Worm (Caenorhabditis elegans) whole organism, L2 larva: Measurements from ENCODE around the gene bli-2.
A peak's percentile ranks its signal among the peaks of the same experiment; 100 is the strongest.

Source experiments
- C34F6.9 ChIP-seq: fragments of 150-350 bp; optimal IDR thresholded peaks from 2 replicates; lab custom pipeline; 2014; ENCODE audit warnings: missing biosample characterization, missing genetic modification characterization
- F13H6.1 ChIP-seq: sonication (generic microtip); optimal IDR thresholded peaks from 2 replicates; lab custom pipeline; 2016; ENCODE audit warnings: missing genetic modification characterization, missing compliant biosample characterization
- R02D3.7 ChIP-seq: fragments of 150-350 bp; optimal IDR thresholded peaks from 2 replicates; lab custom pipeline; 2014; ENCODE audit warnings: missing biosample characterization, missing genetic modification characterization
- Y55F3AM.14 ChIP-seq: fragments of 200-800 bp; sonication (Bioruptor generic); optimal IDR thresholded peaks from 2 replicates; lab custom pipeline; 2018; ENCODE audit warnings: mild to moderate bottlenecking, missing genetic modification characterization, missing compliant biosample characterization
- ZK546.5 ChIP-seq: sonication (generic microtip); optimal IDR thresholded peaks from 2 replicates; lab custom pipeline; 2017; ENCODE audit warnings: missing biosample characterization, missing genetic modification characterization
- alr-1 ChIP-seq: fragments of 150-350 bp; optimal IDR thresholded peaks from 2 replicates; lab custom pipeline; 2014; ENCODE audit warnings: missing biosample characterization, missing genetic modification characterization
- aly-2 ChIP-seq: fragments of 150-350 bp; optimal IDR thresholded peaks from 2 replicates; lab custom pipeline; 2014; ENCODE audit warnings: missing biosample characterization, missing genetic modification characterization
- ama-1 ChIP-seq: fragments of 150-350 bp; optimal IDR thresholded peaks from 2 replicates; lab custom pipeline; 2018; ENCODE audit warnings: inconsistent platforms
- blmp-1 ChIP-seq: sonication (generic microtip); optimal IDR thresholded peaks from 2 replicates; lab custom pipeline; 2017; ENCODE audit warnings: missing genetic modification characterization, mild to moderate bottlenecking, missing compliant biosample characterization, antibody characterized with exemption, moderate library complexity; ENCODE audit not compliant: insufficient read depth
- ceh-16 ChIP-seq: fragments of 150-350 bp; optimal IDR thresholded peaks from 2 replicates; lab custom pipeline; 2014; ENCODE audit warnings: missing biosample characterization, missing genetic modification characterization
- ceh-82 ChIP-seq: fragments of 150-350 bp; optimal IDR thresholded peaks from 2 replicates; lab custom pipeline; 2014; ENCODE audit warnings: missing biosample characterization, missing genetic modification characterization
- crh-2 ChIP-seq: sonication (generic microtip); optimal IDR thresholded peaks from 2 replicates; lab custom pipeline; 2017; ENCODE audit warnings: missing biosample characterization, missing genetic modification characterization
- dmd-4 ChIP-seq: sonication (generic microtip); optimal IDR thresholded peaks from 2 replicates; lab custom pipeline; 2017; ENCODE audit warnings: missing biosample characterization, missing genetic modification characterization
- egl-27 ChIP-seq: sonication (generic microtip); optimal IDR thresholded peaks from 3 replicates; lab custom pipeline; 2017; ENCODE audit warnings: missing biosample characterization, missing genetic modification reagents, missing genetic modification characterization
- elt-1 ChIP-seq: fragments of 150-350 bp; optimal IDR thresholded peaks from 2 replicates; lab custom pipeline; 2014; ENCODE audit warnings: missing biosample characterization, missing genetic modification characterization
- elt-3 ChIP-seq: sonication (generic microtip); optimal IDR thresholded peaks from 2 replicates; lab custom pipeline; 2017; ENCODE audit warnings: missing biosample characterization, missing genetic modification characterization
- fos-1 ChIP-seq: fragments of 150-350 bp; optimal IDR thresholded peaks from 2 replicates; lab custom pipeline; 2014; ENCODE audit warnings: missing biosample characterization, missing genetic modification characterization
- gmeb-1 ChIP-seq: fragments of 150-350 bp; optimal IDR thresholded peaks from 2 replicates; lab custom pipeline; 2014; ENCODE audit warnings: missing biosample characterization, missing genetic modification characterization
- lin-11 ChIP-seq: fragments of 150-350 bp; sonication (generic microtip); optimal IDR thresholded peaks from 2 replicates; lab custom pipeline; 2014; ENCODE audit warnings: missing biosample characterization, missing genetic modification characterization, inconsistent platforms, mixed read lengths
- lin-13 ChIP-seq: fragments of 150-350 bp; optimal IDR thresholded peaks from 2 replicates; lab custom pipeline; 2014; ENCODE audit warnings: missing biosample characterization, missing genetic modification reagents, missing genetic modification characterization
- lin-39 ChIP-seq: fragments of 150-350 bp; optimal IDR thresholded peaks from 2 replicates; lab custom pipeline; 2014; ENCODE audit warnings: missing biosample characterization, missing genetic modification reagents, missing genetic modification characterization
- lsy-2 ChIP-seq, 2 experiments: fragments of 150-350 bp in 1 of 2; sonication (generic microtip) in 1 of 2; optimal IDR thresholded peaks; 2 replicates each; lab custom pipeline; 2014 to 2017; ENCODE audit warnings: missing biosample characterization in 2 of 2, missing genetic modification characterization in 2 of 2
- mab-5 ChIP-seq: fragments of 150-350 bp; optimal IDR thresholded peaks from 2 replicates; lab custom pipeline; 2014; ENCODE audit warnings: missing biosample characterization, missing genetic modification characterization
- mbf-1 ChIP-seq: sonication (generic microtip); optimal IDR thresholded peaks from 2 replicates; lab custom pipeline; 2017; ENCODE audit warnings: missing biosample characterization, missing genetic modification characterization
- mdl-1 ChIP-seq, 2 experiments: fragments of 150-350 bp in 1 of 2; sonication (generic microtip) in 1 of 2; optimal IDR thresholded peaks; 2 replicates each; lab custom pipeline; 2017; ENCODE audit warnings: missing biosample characterization in 2 of 2, missing genetic modification characterization in 2 of 2
- nhr-10 ChIP-seq: sonication (generic microtip); optimal IDR thresholded peaks from 2 replicates; lab custom pipeline; 2017; ENCODE audit warnings: missing biosample characterization, missing genetic modification characterization
- nhr-11 ChIP-seq: fragments of 150-350 bp; optimal IDR thresholded peaks from 2 replicates; lab custom pipeline; 2014; ENCODE audit warnings: missing biosample characterization, missing genetic modification characterization
- nhr-12 ChIP-seq: fragments of 150-350 bp; optimal IDR thresholded peaks from 2 replicates; lab custom pipeline; 2014; ENCODE audit warnings: missing biosample characterization, missing genetic modification characterization
- nhr-129 ChIP-seq: fragments of 150-350 bp; optimal IDR thresholded peaks from 2 replicates; lab custom pipeline; 2014; ENCODE audit warnings: missing biosample characterization, missing genetic modification characterization
- nhr-21 ChIP-seq: fragments of 150-350 bp; optimal IDR thresholded peaks from 2 replicates; lab custom pipeline; 2014; ENCODE audit warnings: missing biosample characterization, missing genetic modification characterization
- nhr-23 ChIP-seq: fragments of 150-350 bp; optimal IDR thresholded peaks from 2 replicates; lab custom pipeline; 2014; ENCODE audit warnings: missing biosample characterization, missing genetic modification reagents, missing genetic modification characterization
- nhr-237 ChIP-seq: fragments of 150-350 bp; optimal IDR thresholded peaks from 2 replicates; lab custom pipeline; 2014; ENCODE audit warnings: missing biosample characterization, missing genetic modification characterization
- nhr-25 ChIP-seq: fragments of 150-350 bp; sonication (generic microtip); optimal IDR thresholded peaks from 3 replicates; lab custom pipeline; 2014; ENCODE audit warnings: missing biosample characterization, missing genetic modification characterization
- nhr-6 ChIP-seq: fragments of 150-350 bp; optimal IDR thresholded peaks from 2 replicates; lab custom pipeline; 2014; ENCODE audit warnings: missing biosample characterization, missing genetic modification characterization
- nhr-77 ChIP-seq: fragments of 150-350 bp; optimal IDR thresholded peaks from 2 replicates; lab custom pipeline; 2014; ENCODE audit warnings: missing biosample characterization, missing genetic modification characterization
- peb-1 ChIP-seq: fragments of 150-350 bp; optimal IDR thresholded peaks from 2 replicates; lab custom pipeline; 2014; ENCODE audit warnings: missing biosample characterization, missing genetic modification characterization
- sem-4 ChIP-seq: fragments of 150-350 bp; optimal IDR thresholded peaks from 2 replicates; lab custom pipeline; 2014; ENCODE audit warnings: missing biosample characterization, missing genetic modification reagents, missing genetic modification characterization
- skn-1 ChIP-seq: sonication (generic microtip); optimal IDR thresholded peaks from 2 replicates; lab custom pipeline; 2017; ENCODE audit warnings: missing biosample characterization, missing genetic modification characterization
- sma-3 ChIP-seq: sonication (generic microtip); optimal IDR thresholded peaks from 2 replicates; lab custom pipeline; 2016; ENCODE audit warnings: missing genetic modification reagents, missing genetic modification characterization, missing compliant biosample characterization
- sma-9 ChIP-seq, 2 experiments: fragments of 150-350 bp in 1 of 2; sonication (generic microtip) in 1 of 2; optimal IDR thresholded peaks; 2 replicates each; lab custom pipeline; 2014 to 2016; ENCODE audit warnings: missing genetic modification characterization in 2 of 2, mild to moderate bottlenecking in 1 of 2, missing biosample characterization in 1 of 2, missing compliant biosample characterization in 1 of 2, missing genetic modification reagents in 1 of 2, moderate library complexity in 1 of 2
- snpc-4 ChIP-seq: fragments of 150-350 bp; optimal IDR thresholded peaks from 2 replicates; lab custom pipeline; 2014; ENCODE audit warnings: missing biosample characterization, missing genetic modification characterization
- unc-39 ChIP-seq: fragments of 150-350 bp; optimal IDR thresholded peaks from 2 replicates; lab custom pipeline; 2014; ENCODE audit warnings: missing biosample characterization, missing genetic modification characterization
- unc-55 ChIP-seq: fragments of 150-350 bp; sonication (generic microtip); optimal IDR thresholded peaks from 3 replicates; lab custom pipeline; 2014; ENCODE audit warnings: missing biosample characterization, missing genetic modification reagents, missing genetic modification characterization
- unc-62 ChIP-seq: fragments of 150-350 bp; optimal IDR thresholded peaks from 2 replicates; lab custom pipeline; 2014; ENCODE audit warnings: missing biosample characterization, missing genetic modification reagents, missing genetic modification characterization
- zag-1 ChIP-seq: fragments of 150-350 bp; optimal IDR thresholded peaks from 2 replicates; lab custom pipeline; 2014; ENCODE audit warnings: missing biosample characterization, missing genetic modification characterization
- ztf-1 ChIP-seq: fragments of 200-800 bp; sonication (Bioruptor generic); conservative IDR thresholded peaks from 2 replicates; pipeline ENCODE4 v1.3.6; 2022; ENCODE audit warnings: missing genetic modification characterization, missing compliant biosample characterization
- ztf-11 ChIP-seq: sonication (generic microtip); optimal IDR thresholded peaks from 2 replicates; lab custom pipeline; 2017; ENCODE audit warnings: missing biosample characterization, missing genetic modification characterization
- ztf-4 ChIP-seq: fragments of 150-350 bp; optimal IDR thresholded peaks from 2 replicates; lab custom pipeline; 2014; ENCODE audit warnings: missing biosample characterization, missing genetic modification characterization

bli-2 gene

DNA sequence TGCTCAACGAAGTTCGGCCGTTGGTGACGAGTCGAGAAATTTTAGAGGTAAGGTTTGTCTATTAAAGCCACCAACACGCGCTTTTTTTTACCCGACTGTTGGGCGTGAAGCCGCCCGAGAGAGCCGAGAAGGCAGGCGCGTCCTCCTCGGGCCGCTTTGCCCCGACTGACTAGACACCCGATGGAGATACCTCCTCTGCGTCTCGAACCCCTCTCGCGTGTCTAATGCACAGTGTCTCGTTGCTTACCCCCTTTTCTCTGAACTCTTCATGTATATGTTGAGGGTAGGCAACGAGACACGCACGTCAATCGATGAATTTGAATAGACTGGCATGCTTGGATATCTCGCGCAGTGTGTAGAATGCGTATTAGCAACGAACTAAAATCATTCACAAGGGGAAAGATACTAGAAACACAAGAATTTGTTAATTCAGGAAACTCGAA, 9.5 kb upstream of the bli-2 start (continued):
- TF ChIP-seq nhr-6 (tag; lab: Kevin White, UChicago) (peak; percentile 80), nhr-10 (tag; lab: Kevin White, UChicago) (no peak), elt-3 (no peak), lin-13 (GFP tag; lab: Kevin White, UChicago) (peak; percentile 91), unc-39 (no peak)

DNA sequence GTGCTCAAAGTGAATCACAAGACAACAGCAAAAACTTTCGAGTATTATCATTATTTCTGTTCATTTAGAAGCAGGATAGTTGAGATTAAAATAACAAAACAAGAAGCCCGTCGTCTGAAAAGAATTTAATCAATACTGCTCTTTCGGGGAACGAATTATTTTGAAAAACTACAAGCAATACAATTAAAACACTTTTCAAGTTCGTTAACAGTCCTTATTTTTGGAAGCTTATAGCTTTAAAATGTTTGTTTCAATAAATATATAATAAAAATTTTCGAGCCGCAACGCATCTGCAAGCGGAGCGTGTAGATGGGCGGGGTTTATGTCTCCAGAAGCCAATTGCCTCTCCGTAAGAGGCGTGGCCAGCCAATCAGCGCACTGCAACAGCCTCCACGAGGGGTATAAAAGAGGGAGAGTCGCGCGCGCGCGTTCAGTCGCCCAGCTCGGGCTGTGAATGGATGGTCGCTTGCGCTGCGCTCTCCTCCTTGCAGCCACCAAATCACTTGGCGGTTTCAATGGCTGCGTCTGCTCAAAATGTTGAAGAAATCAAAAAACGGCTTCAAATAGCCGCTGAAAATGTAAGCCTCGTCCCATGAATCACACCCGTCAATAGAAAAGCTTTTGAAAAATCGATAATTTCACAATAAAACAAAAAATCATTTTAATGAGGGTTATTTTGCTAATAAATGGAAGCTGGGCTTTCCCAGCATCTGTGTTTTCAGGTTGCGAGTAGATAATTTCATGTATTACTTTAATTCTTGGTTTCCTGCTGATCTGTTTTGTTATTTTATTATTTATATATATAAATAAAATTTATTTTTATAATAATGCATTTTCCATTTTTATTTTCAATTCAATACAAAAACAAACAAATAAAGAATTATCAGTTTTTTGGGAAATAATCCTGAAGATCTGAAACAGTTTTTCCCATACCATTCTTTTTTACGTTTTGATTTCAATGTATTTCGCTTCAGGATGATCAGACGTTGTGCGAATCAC, 8.8 kb upstream of the bli-2 start, which contains the start of the genes ift-43 and mdt-26:
Gene ift-43 (minus strand): TSS at position 51 of the 999 bp plus-strand sequence.
Gene mdt-26 (plus strand): TSS at position 446 of the 999 bp plus-strand sequence.
- TF ChIP-seq crh-2 (tag; lab: Kevin White, UChicago) (peak; percentile 80), unc-55 (GFP tag; lab: Kevin White, UChicago) (peak; percentile 78), nhr-25 (tag; lab: Kevin White, UChicago) (peak; percentile 51), aly-2 (tag; lab: Kevin White, UChicago) (no peak), F13H6.1 (tag; lab: Kevin White, UChicago) (peak; percentile 85), ztf-4 (tag; lab: Kevin White, UChicago) (peak; percentile 73), dmd-4 (tag; lab: Kevin White, UChicago) (no peak), lsy-2 (tag; optimal IDR thresholded peaks at IDR 0.05; lab: Kevin White, UChicago) (peak; percentile 78 to 88), nhr-10 (tag; lab: Kevin White, UChicago) (peak; percentile 72), fos-1 (peak; percentile 53), unc-62 (GFP tag; lab: Kevin White, UChicago) (no peak), mdl-1 (tag; optimal IDR thresholded peaks at IDR 0.05; lab: Kevin White, UChicago) (peak; percentile 57 to 73), nhr-11 (tag; lab: Kevin White, UChicago) (no peak), ztf-11 (no peak), peb-1 (no peak), snpc-4 (tag; lab: Kevin White, UChicago) (no peak), nhr-237 (tag; lab: Kevin White, UChicago) (peak; percentile 54), gmeb-1 (tag; lab: Kevin White, UChicago) (peak; percentile 57), mab-5 (tag; lab: Kevin White, UChicago) (peak; percentile 34), lin-11 (peak; percentile 89), mbf-1 (no peak), ztf-1 (no peak), elt-1 (tag; lab: Kevin White, UChicago) (no peak), lin-13 (GFP tag; lab: Kevin White, UChicago) (peak; percentile 81), sma-9 (GFP tag; optimal IDR thresholded peaks at IDR 0.05; lab: Kevin White, UChicago) (peak; percentile 75), sma-9 (tag; optimal IDR thresholded peaks at IDR 0.05; lab: Kevin White, UChicago) (no peak), nhr-12 (tag; lab: Kevin White, UChicago) (no peak), R02D3.7 (tag; lab: Kevin White, UChicago) (no peak), alr-1 (tag; lab: Kevin White, UChicago) (no peak), sem-4 (tag; lab: Kevin White, UChicago) (peak; percentile 67), ceh-82 (tag; lab: Kevin White, UChicago) (peak; percentile 9), unc-39 (peak; percentile 8), nhr-77 (tag; lab: Kevin White, UChicago) (no peak), Y55F3AM.14 (GFP tag; lab: Kevin White, UChicago) (peak; percentile 6), blmp-1 (tag; lab: Kevin White, UChicago) (peak; percentile 20), elt-3 (no peak), ama-1 (lab: Kevin White, UChicago) (peak; percentile 100), sma-3 (GFP tag; lab: Kevin White, UChicago) (peak; percentile 81), lin-39 (tag; lab: Kevin White, UChicago) (no peak), nhr-23 (tag; lab: Kevin White, UChicago) (no peak), C34F6.9 (peak; percentile 50), egl-27 (tag; lab: Kevin White, UChicago) (peak; percentile 81), ZK546.5 (tag; lab: Kevin White, UChicago) (peak; percentile 3), skn-1 (no peak), ceh-16 (peak; percentile 81), nhr-6 (tag; lab: Kevin White, UChicago) (peak; percentile 68), zag-1 (tag; lab: Kevin White, UChicago) (peak; percentile 61), nhr-129 (tag; lab: Kevin White, UChicago) (peak; percentile 62), nhr-21 (tag; lab: Kevin White, UChicago) (peak; percentile 78)
